Fruit fly (Drosophila melanogaster): ENCODE results near the gene betaTub97EF.
A peak's percentile ranks its signal among the peaks of the same experiment; 100 is the strongest.

betaTub97EF gene

DNA sequence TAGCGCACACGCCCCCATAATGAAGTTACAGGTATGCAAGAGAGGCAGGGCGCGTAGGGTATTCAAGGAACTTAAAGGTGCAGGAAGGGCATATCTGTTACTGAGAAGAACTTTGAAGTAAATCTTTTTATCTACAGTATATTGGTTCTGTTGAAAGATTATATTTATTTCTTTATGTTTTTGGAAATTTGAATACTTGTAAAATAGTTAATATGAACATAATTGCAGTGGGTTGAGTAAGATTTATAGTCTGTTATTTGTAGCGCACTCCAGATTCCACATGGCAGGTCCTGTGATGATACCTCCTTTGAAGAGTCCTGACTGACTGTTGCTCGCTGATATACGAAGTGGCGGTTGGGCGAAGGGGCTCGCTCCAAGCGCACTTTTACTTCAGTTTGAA, 15.8 kb upstream of the betaTub97EF start:
- TF ChIP-seq CG8159 (tag; optimal IDR thresholded peaks at IDR 0.05) = peak; percentile 7
- TF ChIP-seq CG4496 (GFP tag; IDR thresholded peaks at IDR 0.05) = no peak

DNA sequence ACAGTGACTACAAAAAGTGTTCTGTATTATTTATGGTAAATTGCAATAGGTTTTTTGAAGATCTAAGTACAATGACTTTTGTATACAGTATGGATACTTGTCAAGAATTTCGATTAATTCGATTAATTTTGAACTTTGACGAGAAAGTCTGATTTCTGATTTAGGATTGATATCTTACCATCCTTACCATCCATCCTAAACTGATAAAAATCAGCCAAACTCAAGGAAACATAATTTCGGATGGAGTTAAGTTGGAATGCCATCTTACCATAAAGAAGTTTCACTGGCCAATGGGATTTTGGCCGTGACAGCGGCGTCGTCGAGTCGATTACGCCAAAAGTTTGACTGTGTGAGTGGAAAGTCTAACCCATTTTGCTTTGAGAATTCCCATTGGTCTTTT, 2.5 kb upstream of the betaTub97EF start, which contains the start of gene CG4815:
CG4815 (minus strand) TSS at position 101 of the 400 bp plus-strand sequence.
- TF ChIP-seq fd96Ca (GFP tag; IDR thresholded peaks at IDR 0.05) = no peak
- no peak for TF ChIP-seq CG8301 (tag; optimal IDR thresholded peaks at IDR 0.05)
- no peak for TF ChIP-seq CG15710 (tag; optimal IDR thresholded peaks at IDR 0.05)
- no peak for TF ChIP-seq CG17806 (tag; optimal IDR thresholded peaks at IDR 0.05)
- TF ChIP-seq CG13204 (GFP tag; optimal IDR thresholded peaks at IDR 0.05) = no peak
- TF ChIP-seq Ets98B (GFP tag; IDR thresholded peaks at IDR 0.05) = no peak
- no peak for TF ChIP-seq CG34367 (tag; optimal IDR thresholded peaks at IDR 0.05)
- no peak for TF ChIP-seq Pif1A (GFP tag; optimal IDR thresholded peaks at IDR 0.05)
- no peak for TF ChIP-seq CG14655 (GFP tag; optimal IDR thresholded peaks at IDR 0.05)
- TF ChIP-seq EcR (GFP tag; optimal IDR thresholded peaks at IDR 0.05) = no peak

DNA sequence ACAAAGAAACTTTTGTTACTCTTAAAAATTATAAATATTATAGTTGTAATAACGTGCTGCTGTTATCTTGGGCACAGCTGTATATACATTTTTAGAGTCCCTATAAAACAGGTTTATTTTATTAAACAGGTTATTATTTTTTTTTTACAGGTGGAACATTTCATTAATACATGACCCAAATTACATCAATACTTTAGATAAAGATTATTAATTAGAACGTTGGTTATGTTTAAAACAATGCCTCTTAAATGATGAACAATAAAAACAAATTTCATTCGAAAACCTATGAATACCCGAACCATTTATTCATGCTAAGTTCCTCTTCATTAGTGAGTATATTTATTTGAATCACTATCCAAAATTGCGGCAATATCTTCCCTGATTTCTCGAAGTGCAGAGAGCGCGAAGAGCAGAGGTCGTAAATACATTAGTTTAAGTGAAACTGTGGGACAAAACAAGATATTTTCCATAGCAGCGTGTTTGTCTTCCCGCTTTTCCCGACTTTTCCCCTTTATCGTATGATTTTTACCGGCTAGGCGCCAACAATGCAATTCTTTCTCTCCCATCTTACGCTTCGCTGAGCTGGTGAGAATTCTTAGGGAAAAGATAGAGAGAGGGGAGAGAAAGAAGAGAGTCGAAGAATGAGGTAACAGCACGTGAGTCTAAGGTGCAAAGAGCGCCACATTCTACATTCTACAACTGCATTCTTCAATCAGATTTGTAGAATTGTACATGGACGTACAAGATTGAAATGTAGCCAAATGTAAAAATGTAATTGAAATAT, 655 bp upstream of the betaTub97EF start:
- peak; percentile 76 for TF ChIP-seq CG14655 (GFP tag; optimal IDR thresholded peaks at IDR 0.05)
- no peak for TF ChIP-seq CG13204 (GFP tag; optimal IDR thresholded peaks at IDR 0.05)
- TF ChIP-seq gl (tag; optimal IDR thresholded peaks at IDR 0.05) = no peak
- 0 out of 2 replicates have a peak, but pooled peaks have one; percentile 33 for TF ChIP-seq rn (GFP tag; IDR thresholded peaks at IDR 0.05)
- TF ChIP-seq CG10348 (GFP tag; IDR thresholded peaks at IDR 0.05) = peak; percentile 50; the same call in 1 of the 2 replicates
- peak; percentile 33 for TF ChIP-seq CG9948 (tag; optimal IDR thresholded peaks at IDR 0.05)
- peak; percentile 9 for TF ChIP-seq CG17806 (tag; optimal IDR thresholded peaks at IDR 0.05)
- TF ChIP-seq D1 (tag; optimal IDR thresholded peaks at IDR 0.05) = no peak
- TF ChIP-seq CG8159 (tag; optimal IDR thresholded peaks at IDR 0.05) = peak; percentile 38
- TF ChIP-seq Snoo (tag; optimal IDR thresholded peaks at IDR 0.05) = no peak
- TF ChIP-seq Pif1B (GFP tag; optimal IDR thresholded peaks at IDR 0.05) = no peak
- no peak for TF ChIP-seq EcR (GFP tag; optimal IDR thresholded peaks at IDR 0.05)
- peak; percentile 70 for TF ChIP-seq CG32121 (GFP tag; IDR thresholded peaks at IDR 0.05)
- TF ChIP-seq CG15710 (tag; optimal IDR thresholded peaks at IDR 0.05) = no peak
- TF ChIP-seq CG4496 (GFP tag; IDR thresholded peaks at IDR 0.05) = peak; percentile 61; the same call in 2 of the 3 replicates
- peak; percentile 52 for TF ChIP-seq CG8301 (tag; optimal IDR thresholded peaks at IDR 0.05)
- no peak for TF ChIP-seq CG12605 (GFP tag; IDR thresholded peaks at IDR 0.05)
- peak; percentile 24 for TF ChIP-seq CG34367 (tag; optimal IDR thresholded peaks at IDR 0.05)
- no peak for TF ChIP-seq Pif1A (GFP tag; optimal IDR thresholded peaks at IDR 0.05)
- peak; percentile 57 for TF ChIP-seq Ets98B (GFP tag; IDR thresholded peaks at IDR 0.05)
- TF ChIP-seq fd96Ca (GFP tag; IDR thresholded peaks at IDR 0.05) = peak; percentile 74

DNA sequence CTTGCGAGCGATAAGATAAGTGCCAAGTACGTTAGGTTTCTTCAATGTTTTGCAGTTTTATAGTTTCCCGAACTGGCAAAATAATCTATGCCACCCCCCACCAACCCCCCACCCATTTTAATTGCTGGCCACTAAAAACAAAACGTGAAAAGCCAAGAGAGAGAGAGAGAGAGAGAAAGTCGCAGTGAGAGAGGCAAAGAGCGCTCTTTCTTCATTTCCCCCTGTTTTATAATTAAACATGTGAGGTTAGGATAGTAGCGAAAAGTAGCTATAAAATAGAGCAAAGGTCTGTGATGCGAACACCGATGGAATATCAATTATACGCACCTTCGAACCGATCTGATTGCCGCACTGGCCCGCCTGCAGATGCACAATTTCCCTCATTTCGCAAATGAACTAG, 412 bp downstream of the betaTub97EF start:
- TF ChIP-seq CG12605 (GFP tag; IDR thresholded peaks at IDR 0.05) (no peak), CG8301 (tag; optimal IDR thresholded peaks at IDR 0.05) (no peak), CG17806 (tag; optimal IDR thresholded peaks at IDR 0.05) (no peak), CG14655 (GFP tag; optimal IDR thresholded peaks at IDR 0.05) (no peak), rn (GFP tag; IDR thresholded peaks at IDR 0.05) (no peak), gl (tag; optimal IDR thresholded peaks at IDR 0.05) (no peak), CG8159 (tag; optimal IDR thresholded peaks at IDR 0.05) (no peak), CG13204 (GFP tag; optimal IDR thresholded peaks at IDR 0.05) (no peak)

DNA sequence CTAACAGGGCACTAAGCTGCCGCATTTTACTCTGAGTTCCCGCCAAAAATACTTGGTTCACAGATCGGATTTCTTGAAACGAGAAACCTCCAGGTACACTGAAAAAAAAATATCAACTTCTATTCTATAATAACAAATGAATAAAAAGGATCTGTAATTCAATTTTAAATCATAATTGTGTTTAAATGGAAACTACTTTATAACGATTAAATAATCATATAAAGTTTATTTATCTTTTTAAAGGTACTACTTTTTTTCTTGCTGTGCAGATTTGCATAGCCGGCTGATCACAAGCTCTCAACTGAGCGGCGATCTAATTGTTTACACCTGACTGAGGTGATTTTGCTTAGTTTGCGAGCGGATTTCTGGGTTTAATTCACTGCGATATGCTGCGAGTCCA, 855 bp downstream of the betaTub97EF start:
- TF ChIP-seq CG12605 (GFP tag; IDR thresholded peaks at IDR 0.05) (peak; percentile 66), CG15710 (tag; optimal IDR thresholded peaks at IDR 0.05) (peak; percentile 47), EcR (GFP tag; optimal IDR thresholded peaks at IDR 0.05) (no peak), CG17806 (tag; optimal IDR thresholded peaks at IDR 0.05) (no peak), CG8301 (tag; optimal IDR thresholded peaks at IDR 0.05) (peak; percentile 69), Pif1A (GFP tag; optimal IDR thresholded peaks at IDR 0.05) (no peak), Pif1B (GFP tag; optimal IDR thresholded peaks at IDR 0.05) (no peak), CG32121 (GFP tag; IDR thresholded peaks at IDR 0.05) (peak; percentile 67; the same call in 1 of the 2 replicates), CG4496 (GFP tag; IDR thresholded peaks at IDR 0.05) (peak; percentile 59; the same call in 2 of the 3 replicates), gl (tag; optimal IDR thresholded peaks at IDR 0.05) (no peak), Ets98B (GFP tag; IDR thresholded peaks at IDR 0.05) (peak; percentile 43; the same call in 1 of the 2 replicates), CG10348 (GFP tag; IDR thresholded peaks at IDR 0.05) (no peak), CG14655 (GFP tag; optimal IDR thresholded peaks at IDR 0.05) (peak; percentile 65), Snoo (tag; optimal IDR thresholded peaks at IDR 0.05) (no peak), fd96Ca (GFP tag; IDR thresholded peaks at IDR 0.05) (no peak), CG34367 (tag; optimal IDR thresholded peaks at IDR 0.05) (peak; percentile 20), CG8159 (tag; optimal IDR thresholded peaks at IDR 0.05) (peak; percentile 52), CG13204 (GFP tag; optimal IDR thresholded peaks at IDR 0.05) (no peak), rn (GFP tag; IDR thresholded peaks at IDR 0.05) (peak; percentile 46; the same call in 1 of the 2 replicates), CG9948 (tag; optimal IDR thresholded peaks at IDR 0.05) (no peak), D1 (tag; optimal IDR thresholded peaks at IDR 0.05) (no peak)

DNA sequence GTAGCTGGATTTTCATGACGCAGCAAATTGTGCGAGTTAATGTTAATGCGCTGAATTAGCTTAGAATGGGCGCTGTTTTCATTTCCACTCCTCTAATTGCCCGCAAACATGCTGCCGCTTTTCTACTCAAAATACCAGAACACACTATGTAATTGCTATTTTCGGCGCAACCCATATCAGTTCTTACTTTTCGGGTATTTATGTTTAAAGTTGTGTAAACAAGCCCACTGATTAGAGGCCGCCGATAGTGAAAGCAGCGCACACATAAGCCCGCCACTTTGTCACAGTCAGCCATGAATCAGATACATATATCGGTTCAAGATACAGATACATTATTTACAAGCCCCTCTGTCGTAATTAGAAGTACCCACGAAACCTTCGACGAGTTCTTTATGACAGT, 1.4 kb downstream of the betaTub97EF start:
- TF ChIP-seq CG8159 (tag; optimal IDR thresholded peaks at IDR 0.05) (no peak), CG32121 (GFP tag; IDR thresholded peaks at IDR 0.05) (no peak), CG13204 (GFP tag; optimal IDR thresholded peaks at IDR 0.05) (no peak), CG4496 (GFP tag; IDR thresholded peaks at IDR 0.05) (no peak), CG34367 (tag; optimal IDR thresholded peaks at IDR 0.05) (no peak), fd96Ca (GFP tag; IDR thresholded peaks at IDR 0.05) (no peak), D1 (tag; optimal IDR thresholded peaks at IDR 0.05) (no peak), rn (GFP tag; IDR thresholded peaks at IDR 0.05) (no peak), CG8301 (tag; optimal IDR thresholded peaks at IDR 0.05) (no peak), CG9948 (tag; optimal IDR thresholded peaks at IDR 0.05) (no peak), CG12605 (GFP tag; IDR thresholded peaks at IDR 0.05) (no peak), CG14655 (GFP tag; optimal IDR thresholded peaks at IDR 0.05) (no peak), gl (tag; optimal IDR thresholded peaks at IDR 0.05) (no peak)
